Worm (Caenorhabditis elegans): ENCODE results near the gene atgp-2.

atgp-2 gene

ce11 chrII:14606172-14606571, 37.7 kb downstream of the atgp-2 start, which contains the start of gene arl-3:
TSS of gene arl-3 (plus strand) at chrII:14606472.
- no peak for TF ChIP-seq aly-1 (tag; optimal IDR thresholded peaks at IDR 0.05)
- TF ChIP-seq tbx-37 (GFP tag; conservative IDR thresholded peaks at IDR 0.05) = no peak
- TF ChIP-seq scrt-1 (GFP tag; IDR thresholded peaks at IDR 0.05) = no peak
- no peak for TF ChIP-seq tbx-11 (GFP tag; IDR thresholded peaks at IDR 0.05)
- TF ChIP-seq ets-7 (tag; optimal IDR thresholded peaks at IDR 0.05) = no peak
- no peak for TF ChIP-seq sea-1 (GFP tag; conservative IDR thresholded peaks at IDR 0.05)
- TF ChIP-seq hmg-4 (GFP tag; optimal IDR thresholded peaks at IDR 0.05) = no peak
- TF ChIP-seq flt-1 (GFP tag; IDR thresholded peaks at IDR 0.05) = no peak
- TF ChIP-seq B0310.2 (tag; optimal IDR thresholded peaks at IDR 0.05) = no peak
- no peak for TF ChIP-seq ceh-13 (GFP tag; optimal IDR thresholded peaks at IDR 0.05)
- TF ChIP-seq F13C5.2 (tag; optimal IDR thresholded peaks at IDR 0.05) = no peak
- no peak for TF ChIP-seq tra-4 (tag; optimal IDR thresholded peaks at IDR 0.05)
- no peak for TF ChIP-seq ama-1 (optimal IDR thresholded peaks at IDR 0.05)
- TF ChIP-seq ceh-36 (tag; optimal IDR thresholded peaks at IDR 0.05) = no peak
- TF ChIP-seq hnd-1 (tag; optimal IDR thresholded peaks at IDR 0.05) = no peak
- no peak for TF ChIP-seq pes-1 (GFP tag; IDR thresholded peaks at IDR 0.05)
- no peak for TF ChIP-seq hmbx-1 (tag; optimal IDR thresholded peaks at IDR 0.05)

- TF ChIP-seq scrt-1 (GFP tag; IDR thresholded peaks at IDR 0.05) = no peak
- TF ChIP-seq flt-1 (GFP tag; IDR thresholded peaks at IDR 0.05) = no peak
- TF ChIP-seq ceh-36 (tag; optimal IDR thresholded peaks at IDR 0.05) = no peak
- no peak for TF ChIP-seq F13C5.2 (tag; optimal IDR thresholded peaks at IDR 0.05)
- TF ChIP-seq hmg-4 (GFP tag; optimal IDR thresholded peaks at IDR 0.05) = no peak
- TF ChIP-seq aly-1 (tag; optimal IDR thresholded peaks at IDR 0.05) = no peak
- no peak for TF ChIP-seq tbx-37 (GFP tag; conservative IDR thresholded peaks at IDR 0.05)
- no peak for TF ChIP-seq ets-7 (tag; optimal IDR thresholded peaks at IDR 0.05)
- TF ChIP-seq pes-1 (GFP tag; IDR thresholded peaks at IDR 0.05) = no peak
- no peak for TF ChIP-seq hnd-1 (tag; optimal IDR thresholded peaks at IDR 0.05)
- TF ChIP-seq ceh-13 (GFP tag; optimal IDR thresholded peaks at IDR 0.05) = no peak
- no peak for TF ChIP-seq ama-1 (optimal IDR thresholded peaks at IDR 0.05)
Measured at ce11 chrII:14605479-14605878, 38.4 kb downstream of the atgp-2 start, which contains the start of gene F19H8.2. TSS of gene F19H8.2 (minus strand) at chrII:14605869.

ce11 chrII:14605026-14605425, 38.9 kb downstream of the atgp-2 start:
- TF ChIP-seq hmg-4 (GFP tag; optimal IDR thresholded peaks at IDR 0.05) = no peak
- TF ChIP-seq ets-7 (tag; optimal IDR thresholded peaks at IDR 0.05) = no peak
- no peak for TF ChIP-seq ceh-36 (tag; optimal IDR thresholded peaks at IDR 0.05)
- no peak for TF ChIP-seq aly-1 (tag; optimal IDR thresholded peaks at IDR 0.05)
- no peak for TF ChIP-seq hnd-1 (tag; optimal IDR thresholded peaks at IDR 0.05)
- TF ChIP-seq scrt-1 (GFP tag; IDR thresholded peaks at IDR 0.05) = no peak

ce11 chrII:14604261-14604660, 39.6 kb downstream of the atgp-2 start:
- TF ChIP-seq flt-1 (GFP tag; IDR thresholded peaks at IDR 0.05) (no peak), hmbx-1 (tag; optimal IDR thresholded peaks at IDR 0.05) (no peak), tbx-37 (GFP tag; conservative IDR thresholded peaks at IDR 0.05) (no peak), aly-1 (tag; optimal IDR thresholded peaks at IDR 0.05) (no peak), sea-1 (GFP tag; conservative IDR thresholded peaks at IDR 0.05) (no peak), hnd-1 (tag; optimal IDR thresholded peaks at IDR 0.05) (no peak), tbx-11 (GFP tag; IDR thresholded peaks at IDR 0.05) (no peak), scrt-1 (GFP tag; IDR thresholded peaks at IDR 0.05) (no peak), ama-1 (optimal IDR thresholded peaks at IDR 0.05) (no peak), tra-4 (tag; optimal IDR thresholded peaks at IDR 0.05) (no peak)

- TF ChIP-seq scrt-1 (GFP tag; IDR thresholded peaks at IDR 0.05) = no peak
- no peak for TF ChIP-seq B0310.2 (tag; optimal IDR thresholded peaks at IDR 0.05)
- TF ChIP-seq tbx-37 (GFP tag; conservative IDR thresholded peaks at IDR 0.05) = no peak
Measured at ce11 chrII:14602735-14603134, 41.1 kb downstream of the atgp-2 start.

- TF ChIP-seq F13C5.2 (tag; optimal IDR thresholded peaks at IDR 0.05) (no peak), B0310.2 (tag; optimal IDR thresholded peaks at IDR 0.05) (no peak), aly-1 (tag; optimal IDR thresholded peaks at IDR 0.05) (no peak), ceh-36 (tag; optimal IDR thresholded peaks at IDR 0.05) (no peak), scrt-1 (GFP tag; IDR thresholded peaks at IDR 0.05) (no peak)
Measured at ce11 chrII:14600852-14601313, 43.0 kb downstream of the atgp-2 start, which contains the start of gene tps-2. TSS of gene tps-2 (plus strand) at chrII:14600902.

ce11 chrII:14599933-14600630, 43.8 kb downstream of the atgp-2 start:
- TF ChIP-seq ceh-13 (GFP tag; optimal IDR thresholded peaks at IDR 0.05) (no peak), hmg-4 (GFP tag; optimal IDR thresholded peaks at IDR 0.05) (no peak), tra-4 (tag; optimal IDR thresholded peaks at IDR 0.05) (no peak), tbx-11 (GFP tag; IDR thresholded peaks at IDR 0.05) (no peak), ets-7 (tag; optimal IDR thresholded peaks at IDR 0.05) (no peak), sea-1 (GFP tag; conservative IDR thresholded peaks at IDR 0.05) (no peak), aly-1 (tag; optimal IDR thresholded peaks at IDR 0.05) (no peak), scrt-1 (GFP tag; IDR thresholded peaks at IDR 0.05) (no peak), hmbx-1 (tag; optimal IDR thresholded peaks at IDR 0.05) (no peak), ceh-36 (tag; optimal IDR thresholded peaks at IDR 0.05) (no peak), B0310.2 (tag; optimal IDR thresholded peaks at IDR 0.05) (no peak), flt-1 (GFP tag; IDR thresholded peaks at IDR 0.05) (no peak), F13C5.2 (tag; optimal IDR thresholded peaks at IDR 0.05) (no peak), ama-1 (optimal IDR thresholded peaks at IDR 0.05) (no peak)

- TF ChIP-seq ama-1 (optimal IDR thresholded peaks at IDR 0.05) (no peak), scrt-1 (GFP tag; IDR thresholded peaks at IDR 0.05) (no peak), B0310.2 (tag; optimal IDR thresholded peaks at IDR 0.05) (no peak), pes-1 (GFP tag; IDR thresholded peaks at IDR 0.05) (no peak), tra-4 (tag; optimal IDR thresholded peaks at IDR 0.05) (no peak), ceh-13 (GFP tag; optimal IDR thresholded peaks at IDR 0.05) (no peak)
Measured at ce11 chrII:14599284-14599862, 44.5 kb downstream of the atgp-2 start.

All from whole organism, early embryonic.